Worm (Caenorhabditis elegans): ENCODE results near the gene hch-1.

DNA sequence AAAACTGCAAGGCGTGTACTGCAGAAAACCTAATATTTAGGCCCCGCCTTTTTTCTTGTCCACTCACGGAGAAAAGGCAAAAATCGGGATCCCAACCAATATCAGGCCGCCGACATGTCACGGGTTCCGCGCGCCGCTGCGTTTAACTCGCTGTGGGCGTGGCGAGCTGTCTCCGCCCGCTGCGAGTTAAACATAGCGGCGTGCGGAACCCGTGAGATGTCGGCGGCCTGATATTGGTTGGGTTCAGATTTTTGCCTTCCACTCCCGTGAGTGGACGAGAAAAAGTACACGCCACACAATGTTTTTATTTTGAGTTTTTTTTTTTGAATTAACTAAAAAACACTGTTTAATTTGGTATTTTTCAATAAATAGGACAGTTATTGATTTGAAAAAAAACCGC is 15.7 kb upstream of the hch-1 start:
- no peak for TF ChIP-seq ref-1 (GFP tag; conservative IDR thresholded peaks at IDR 0.05)
- no peak for TF ChIP-seq flt-1 (GFP tag; IDR thresholded peaks at IDR 0.05)
